Worm (Caenorhabditis elegans): ENCODE results near the gene pqn-84.

ce11 chrIII:11666819-11667218, 33.2 kb upstream of the pqn-84 start:
- TF ChIP-seq sma-3 (GFP tag; optimal IDR thresholded peaks at IDR 0.05): no peak
- no peak for TF ChIP-seq egl-27 (tag; optimal IDR thresholded peaks at IDR 0.05)
- no peak for TF ChIP-seq R02D3.7 (tag; optimal IDR thresholded peaks at IDR 0.05)
- TF ChIP-seq ama-1 (optimal IDR thresholded peaks at IDR 0.05): no peak
- no peak for TF ChIP-seq Y55F3AM.14 (GFP tag; optimal IDR thresholded peaks at IDR 0.05)
- no peak for TF ChIP-seq nhr-25 (tag; optimal IDR thresholded peaks at IDR 0.05)

All from whole organism, L2 larva.